Fruit fly (Drosophila melanogaster): ENCODE data around the gene spidey.

dm6 chrX:7901153-7902038 is 7.3 kb upstream of the spidey start, which contains the start of the genes RpS6 and bys:
- TF ChIP-seq Mio (GFP tag; optimal IDR thresholded peaks at IDR 0.05) (no peak), h (GFP tag; optimal IDR thresholded peaks at IDR 0.05) (peak; percentile 38), pan (optimal IDR thresholded peaks at IDR 0.05) (no peak), Jra (GFP tag; optimal IDR thresholded peaks at IDR 0.05) (peak; percentile 10), Dif (GFP tag; optimal IDR thresholded peaks at IDR 0.05; ENCODE audit: partially characterized antibody) (peak; percentile 41), usp (GFP tag; optimal IDR thresholded peaks at IDR 0.05) (no peak), jim (GFP tag; optimal IDR thresholded peaks at IDR 0.05) (peak; percentile 57), brk (GFP tag; optimal IDR thresholded peaks at IDR 0.05) (peak; percentile 45), tai (GFP tag; optimal IDR thresholded peaks at IDR 0.05) (no peak), fru (GFP tag; optimal IDR thresholded peaks at IDR 0.05) (peak; percentile 19), CrebA (GFP tag; optimal IDR thresholded peaks at IDR 0.05; ENCODE audit: borderline replicate concordance) (no peak), woc (GFP tag; optimal IDR thresholded peaks at IDR 0.05) (peak; percentile 63), rgr (GFP tag; optimal IDR thresholded peaks at IDR 0.05) (peak; percentile 67), HLH106 (tag; optimal IDR thresholded peaks at IDR 0.05) (peak; percentile 43)

Data from whole organism, wandering third instar larva.